Worm (Caenorhabditis elegans) whole organism, young adult: Measurements from ENCODE around the gene ins-10.

Source experiments
- B0035.1 ChIP-seq: sonication (generic microtip); optimal IDR thresholded peaks from 2 replicates; lab custom pipeline; 2016; ENCODE audit warnings: missing genetic modification characterization, mild to moderate bottlenecking, missing compliant biosample characterization, missing genotype, missing genetic modification reagents
- F39B2.1 ChIP-seq: fragments of 200-800 bp; sonication (Bioruptor generic); IDR thresholded peaks from 2 replicates; pipeline ENCODE4 v1.3.6; 2022; ENCODE audit warnings: missing genetic modification reagents, missing genetic modification characterization, missing compliant biosample characterization
- F55B11.4 ChIP-seq: sonication (generic microtip); optimal IDR thresholded peaks from 2 replicates; lab custom pipeline; 2016; ENCODE audit warnings: missing compliant biosample characterization, missing genetic modification characterization, borderline replicate concordance; ENCODE audit not compliant: insufficient read depth
- K11D2.4 ChIP-seq: fragments of 200-800 bp; sonication (Bioruptor generic); IDR thresholded peaks from 2 replicates; pipeline ENCODE4 v1.3.6; 2022; ENCODE audit warnings: missing genetic modification reagents, missing genetic modification characterization, missing compliant biosample characterization
- Y53G8AR.9 ChIP-seq: fragments of 200-800 bp; sonication (Bioruptor generic); conservative IDR thresholded peaks from 2 replicates; pipeline ENCODE4 v1.3.6; 2022; ENCODE audit warnings: missing genetic modification reagents, missing genetic modification characterization, missing compliant biosample characterization
- Y67H2A.10 ChIP-seq: fragments of 200-800 bp; sonication (Bioruptor generic); conservative IDR thresholded peaks from 2 replicates; pipeline ENCODE4 v1.3.6; 2022; ENCODE audit warnings: missing genetic modification reagents, missing genetic modification characterization, missing compliant biosample characterization
- ZK185.1 ChIP-seq: sonication (generic microtip); optimal IDR thresholded peaks from 2 replicates; lab custom pipeline; 2016; ENCODE audit warnings: mild to moderate bottlenecking, missing genetic modification characterization, missing compliant biosample characterization; ENCODE audit not compliant: poor library complexity, severe bottlenecking
- attf-3 ChIP-seq: fragments of 200-800 bp; sonication (Bioruptor generic); conservative IDR thresholded peaks from 2 replicates; pipeline ENCODE4 v1.3.6; 2022; ENCODE audit warnings: missing genetic modification reagents, missing genetic modification characterization, missing compliant biosample characterization
- attf-5 ChIP-seq: fragments of 200-800 bp; sonication (Bioruptor generic); optimal IDR thresholded peaks from 2 replicates; lab custom pipeline; 2018; ENCODE audit warnings: mild to moderate bottlenecking, missing genetic modification characterization, missing compliant biosample characterization
- attf-6 ChIP-seq: fragments of 200-800 bp; sonication (Bioruptor generic); IDR thresholded peaks from 2 replicates; pipeline ENCODE4 v1.3.6; 2022; ENCODE audit warnings: missing genetic modification reagents, missing genetic modification characterization, missing compliant biosample characterization
- cebp-1 ChIP-seq, 2 experiments: fragments of 200-800 bp in 1 of 2; sonication (Bioruptor generic) in 1 of 2; sonication (generic microtip) in 1 of 2; IDR thresholded peaks in 1 of 2; optimal IDR thresholded peaks in 1 of 2; 2 replicates each; pipeline versions ENCODE4 v1.3.6 to Lab custom; 2017 to 2022; ENCODE audit warnings: missing compliant biosample characterization in 2 of 2, missing genetic modification characterization in 2 of 2, mild to moderate bottlenecking in 1 of 2, missing genetic modification reagents in 1 of 2, moderate library complexity in 1 of 2
- cebp-2 ChIP-seq: fragments of 200-800 bp; sonication (Bioruptor generic); IDR thresholded peaks from 2 replicates; pipeline ENCODE4 v1.3.6; 2022; ENCODE audit warnings: missing genetic modification characterization, missing compliant biosample characterization
- ceh-91 ChIP-seq: fragments of 200-800 bp; sonication (Bioruptor generic); IDR thresholded peaks from 2 replicates; pipeline ENCODE4 v1.3.6; 2022; ENCODE audit warnings: missing genetic modification reagents, missing genetic modification characterization, missing compliant biosample characterization
- dpff-1 ChIP-seq: sonication (generic microtip); optimal IDR thresholded peaks from 2 replicates; lab custom pipeline; 2017; ENCODE audit warnings: mild to moderate bottlenecking, missing genetic modification characterization, missing compliant biosample characterization
- egl-18 ChIP-seq: fragments of 200-800 bp; sonication (Bioruptor generic); IDR thresholded peaks from 2 replicates; pipeline ENCODE4 v1.3.6; 2022; ENCODE audit warnings: missing genetic modification reagents, missing genetic modification characterization, missing compliant biosample characterization
- him-1 ChIP-seq: sonication (generic microtip); optimal IDR thresholded peaks from 2 replicates; lab custom pipeline; 2016; ENCODE audit warnings: missing genotype, missing genetic modification reagents, missing genetic modification characterization, missing compliant biosample characterization
- hlh-12 ChIP-seq: sonication (generic microtip); optimal IDR thresholded peaks from 2 replicates; lab custom pipeline; 2016; ENCODE audit warnings: missing genetic modification characterization, missing compliant biosample characterization
- hmg-1.2 ChIP-seq: fragments of 200-800 bp; sonication (Bioruptor generic); IDR thresholded peaks from 2 replicates; pipeline ENCODE4 v1.3.6; 2022; ENCODE audit warnings: missing genetic modification reagents, missing genetic modification characterization, missing compliant biosample characterization
- let-526 ChIP-seq: fragments of 200-800 bp; sonication (Bioruptor generic); IDR thresholded peaks from 2 replicates; pipeline ENCODE4 v1.3.6; 2022; ENCODE audit warnings: missing genetic modification reagents, missing genetic modification characterization, missing compliant biosample characterization
- lin-54 ChIP-seq: fragments of 200-800 bp; sonication (Bioruptor generic); optimal IDR thresholded peaks from 2 replicates; lab custom pipeline; 2018; ENCODE audit warnings: mild to moderate bottlenecking, missing genetic modification characterization, missing compliant biosample characterization
- nfya-2 ChIP-seq: fragments of 200-800 bp; sonication (Bioruptor generic); IDR thresholded peaks from 2 replicates; pipeline ENCODE4 v1.3.6; 2022; ENCODE audit warnings: missing genetic modification reagents, missing genetic modification characterization, missing compliant biosample characterization
- nhr-90 ChIP-seq: sonication (generic microtip); optimal IDR thresholded peaks from 2 replicates; lab custom pipeline; 2016; ENCODE audit warnings: missing genotype, mild to moderate bottlenecking, missing genetic modification characterization, missing compliant biosample characterization
- rec-8 ChIP-seq, 2 experiments: sonication (generic microtip); optimal IDR thresholded peaks; 2 replicates each; lab custom pipeline; 2016; ENCODE audit warnings: mild to moderate bottlenecking in 2 of 2, missing genetic modification characterization in 2 of 2, missing genetic modification reagents in 2 of 2, missing genotype in 2 of 2, missing biosample characterization in 1 of 2, missing compliant biosample characterization in 1 of 2, moderate library complexity in 1 of 2
- rpc-1 ChIP-seq, 2 experiments: fragments of 150-350 bp in 1 of 2; sonication (generic microtip) in 1 of 2; optimal IDR thresholded peaks; 2 replicates each; lab custom pipeline; 2014 to 2018; ENCODE audit warnings: missing biosample characterization in 1 of 2, missing genetic modification characterization in 1 of 2, missing genetic modification reagents in 1 of 2, missing genotype in 1 of 2
- snpc-1.1 ChIP-seq: sonication (generic microtip); optimal IDR thresholded peaks from 2 replicates; lab custom pipeline; 2017; ENCODE audit warnings: missing genetic modification characterization, mild to moderate bottlenecking, missing compliant biosample characterization, antibody characterized with exemption, moderate library complexity, missing genotype, missing genetic modification reagents; ENCODE audit not compliant: insufficient read depth
- snpc-3.4 ChIP-seq: sonication (generic microtip); optimal IDR thresholded peaks from 2 replicates; lab custom pipeline; 2017; ENCODE audit warnings: missing genetic modification characterization, mild to moderate bottlenecking, missing compliant biosample characterization, antibody characterized with exemption, moderate library complexity, missing genotype, missing genetic modification reagents
- snpc-4 ChIP-seq, 5 experiments: fragments of 150-350 bp in 1 of 5; sonication (generic microtip) in 4 of 5; optimal IDR thresholded peaks; 2 replicates each; lab custom pipeline; 2014 to 2018; ENCODE audit warnings: missing genetic modification characterization in 5 of 5, missing biosample characterization in 3 of 5, antibody characterized with exemption in 2 of 5, mild to moderate bottlenecking in 2 of 5, missing compliant biosample characterization in 2 of 5, missing genotype in 2 of 5, moderate library complexity in 2 of 5, missing genetic modification reagents in 1 of 5
- somi-1 ChIP-seq: fragments of 200-800 bp; sonication (Bioruptor generic); optimal IDR thresholded peaks from 2 replicates; lab custom pipeline; 2018; ENCODE audit warnings: mild to moderate bottlenecking, missing genetic modification characterization, missing compliant biosample characterization
- tlf-1 ChIP-seq: fragments of 200-800 bp; sonication (Bioruptor generic); optimal IDR thresholded peaks from 2 replicates; lab custom pipeline; 2018; ENCODE audit warnings: mild to moderate bottlenecking, missing genetic modification characterization, missing compliant biosample characterization
- zim-3 ChIP-seq: sonication (generic microtip); optimal IDR thresholded peaks from 2 replicates; lab custom pipeline; 2017; ENCODE audit warnings: mild to moderate bottlenecking, missing genetic modification characterization, moderate library complexity, missing compliant biosample characterization
- ztf-25 ChIP-seq: fragments of 200-800 bp; sonication (Bioruptor generic); IDR thresholded peaks from 2 replicates; pipeline ENCODE4 v1.3.6; 2022; ENCODE audit warnings: missing genetic modification reagents, missing genetic modification characterization, missing compliant biosample characterization
- ztf-26 ChIP-seq: sonication (generic microtip); optimal IDR thresholded peaks from 2 replicates; lab custom pipeline; 2017; ENCODE audit warnings: missing genetic modification characterization, missing compliant biosample characterization
- ztf-28 ChIP-seq: fragments of 200-800 bp; sonication (Bioruptor generic); IDR thresholded peaks from 2 replicates; pipeline ENCODE4 v1.3.6; 2022; ENCODE audit warnings: missing genetic modification reagents, missing genetic modification characterization, missing compliant biosample characterization
- ztf-3 ChIP-seq: fragments of 200-800 bp; sonication (Bioruptor generic); optimal IDR thresholded peaks from 2 replicates; lab custom pipeline; 2018; ENCODE audit warnings: mild to moderate bottlenecking, missing genetic modification characterization, missing compliant biosample characterization

ins-10 gene

ce11 chrV:13992017-13992416, 41.7 kb upstream of the ins-10 start:
- TF ChIP-seq snpc-3.4 (tag; lab: Kevin White, UChicago) = peak; percentile 27
- peak; percentile 77 for TF ChIP-seq snpc-1.1 (tag; lab: Kevin White, UChicago)
- TF ChIP-seq hmg-1.2 (GFP tag; lab: Robert Waterston, UW) = peak; percentile 34; the same call in 1 of the 2 replicates
- peak; percentile 32 for TF ChIP-seq snpc-4 (GFP tag; optimal IDR thresholded peaks at IDR 0.05; lab: Kevin White, UChicago)
- peak in 3 of 4 experiments; percentile 58 to 90 (median 89) for TF ChIP-seq snpc-4 (tag; optimal IDR thresholded peaks at IDR 0.05; lab: Kevin White, UChicago)

- no peak for TF ChIP-seq F39B2.1 (GFP tag; lab: Robert Waterston, UW)
- no peak for TF ChIP-seq F55B11.4 (tag; lab: Kevin White, UChicago)
- TF ChIP-seq attf-3 = no peak
- no peak for TF ChIP-seq egl-18 (GFP tag; lab: Robert Waterston, UW)
- no peak for TF ChIP-seq Y53G8AR.9 (GFP tag; lab: Robert Waterston, UW)
- TF ChIP-seq ceh-91 (GFP tag; lab: Robert Waterston, UW) = no peak
- no peak for TF ChIP-seq zim-3
- TF ChIP-seq B0035.1 (tag; lab: Kevin White, UChicago) = no peak
- TF ChIP-seq cebp-1 (GFP tag; IDR thresholded peaks at IDR 0.05; lab: Robert Waterston, UW) = no peak
- no peak for TF ChIP-seq cebp-1 (tag; optimal IDR thresholded peaks at IDR 0.05; lab: Kevin White, UChicago)
- TF ChIP-seq somi-1 (GFP tag; lab: Kevin White, UChicago) = no peak
- no peak for TF ChIP-seq dpff-1
- no peak for TF ChIP-seq cebp-2 (GFP tag; lab: Robert Waterston, UW)
- TF ChIP-seq nhr-90 (tag; lab: Kevin White, UChicago) = no peak
- no peak for TF ChIP-seq ztf-25 (GFP tag; lab: Robert Waterston, UW)
- no peak for TF ChIP-seq let-526 (GFP tag; lab: Robert Waterston, UW)
- no peak for TF ChIP-seq snpc-3.4 (tag; lab: Kevin White, UChicago)
- no peak for TF ChIP-seq rpc-1 (optimal IDR thresholded peaks at IDR 0.05; lab: Kevin White, UChicago)
- TF ChIP-seq rpc-1 (tag; optimal IDR thresholded peaks at IDR 0.05; lab: Kevin White, UChicago) = no peak
- TF ChIP-seq attf-5 (GFP tag; lab: Kevin White, UChicago) = no peak
- no peak for TF ChIP-seq hlh-12 (tag; lab: Kevin White, UChicago)
Measured at ce11 chrV:13992485-13992884, 41.3 kb upstream of the ins-10 start, which contains the start of gene droe-4. Gene droe-4, plus strand, starts transcription at chrV:13992656.

DNA sequence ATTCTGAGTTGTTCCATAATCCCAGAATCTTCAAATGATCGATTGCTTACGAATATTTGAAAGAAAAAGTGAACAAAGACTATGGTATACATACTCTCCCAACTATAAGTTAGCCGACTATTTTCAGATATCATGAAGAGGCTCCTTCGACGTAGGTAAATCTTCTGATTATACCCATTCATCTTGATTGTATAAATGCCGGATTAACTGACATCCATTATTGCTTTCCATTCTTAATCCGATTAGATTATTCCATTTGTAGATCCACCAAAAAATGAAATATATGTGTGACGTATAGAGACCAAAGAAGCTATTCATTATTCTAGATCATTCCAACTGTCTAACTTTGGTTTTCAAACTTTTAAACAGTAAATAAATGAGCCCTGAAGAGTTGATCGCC, 40.3 kb upstream of the ins-10 start:
- no peak for TF ChIP-seq him-1 (tag; lab: Kevin White, UChicago)

DNA sequence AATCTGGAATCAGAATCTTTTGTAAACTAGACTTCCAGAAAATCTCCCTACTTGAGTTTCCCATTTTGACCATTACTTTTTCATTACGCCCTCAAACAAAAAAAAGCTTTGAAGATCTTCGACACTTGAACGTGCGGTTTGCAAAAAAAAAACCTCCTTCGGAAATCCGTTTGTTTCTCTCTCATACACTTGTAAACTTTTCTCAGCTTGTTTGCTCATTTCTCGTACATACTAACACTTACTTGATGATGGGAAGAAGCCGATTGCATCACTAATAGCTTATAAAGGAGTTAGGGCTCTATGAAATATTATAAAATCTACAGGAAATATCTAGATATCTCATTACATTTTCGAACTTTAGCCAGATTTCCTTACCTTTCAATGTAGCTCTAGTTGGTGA, 31.8 kb upstream of the ins-10 start:
- TF ChIP-seq dpff-1 (no peak), snpc-4 (GFP tag; optimal IDR thresholded peaks at IDR 0.05; lab: Kevin White, UChicago) (no peak), snpc-4 (tag; optimal IDR thresholded peaks at IDR 0.05; lab: Kevin White, UChicago) (no peak), Y67H2A.10 (GFP tag; lab: Robert Waterston, UW) (no peak), nfya-2 (GFP tag; lab: Robert Waterston, UW) (no peak), ZK185.1 (tag; lab: Kevin White, UChicago) (no peak), snpc-1.1 (tag; lab: Kevin White, UChicago) (no peak), ztf-28 (GFP tag; lab: Robert Waterston, UW) (no peak), ztf-3 (GFP tag; lab: Kevin White, UChicago) (no peak), K11D2.4 (GFP tag; lab: Robert Waterston, UW) (no peak), attf-6 (GFP tag; lab: Robert Waterston, UW) (no peak), tlf-1 (GFP tag; lab: Kevin White, UChicago) (no peak), ceh-91 (GFP tag; lab: Robert Waterston, UW) (no peak), lin-54 (GFP tag; lab: Kevin White, UChicago) (no peak), ztf-26 (tag; lab: Kevin White, UChicago) (no peak), rec-8 (tag; optimal IDR thresholded peaks at IDR 0.05; lab: Kevin White, UChicago) (no peak), F39B2.1 (GFP tag; lab: Robert Waterston, UW) (no peak)
